Fruit fly (Drosophila melanogaster) whole organism, embryonic: ENCODE results near the gene CG13055.

ENCODE experiments used
- CG10366 ChIP-seq: fragments of 200-800 bp; sonication (Bioruptor generic); IDR thresholded peaks from 2 replicates; pipeline ENCODE4 v1.3.6; 2022; ENCODE audit warnings: missing biosample characterization, missing genetic modification characterization
- CG11085 ChIP-seq: fragments of 200-800 bp; sonication (Bioruptor generic); IDR thresholded peaks from 2 replicates; pipeline ENCODE4 v1.3.6; 2022; ENCODE audit warnings: missing biosample characterization, missing genetic modification characterization
- CG11247 ChIP-seq: fragments of 200-800 bp; sonication (Bioruptor generic); IDR thresholded peaks from 2 replicates; pipeline ENCODE4 v1.3.6; 2022; ENCODE audit warnings: missing biosample characterization, missing genetic modification characterization
- CG11695 ChIP-seq: fragments of 200-800 bp; sonication (Bioruptor generic); IDR thresholded peaks from 3 replicates; pipeline ENCODE4 v1.3.6; 2022; ENCODE audit warnings: missing biosample characterization, missing genetic modification characterization
- CG11696 ChIP-seq: fragments of 200-800 bp; sonication (Bioruptor generic); IDR thresholded peaks from 2 replicates; pipeline ENCODE4 v1.3.6; 2022; ENCODE audit warnings: missing biosample characterization, missing genetic modification characterization
- CG12104 ChIP-seq: fragments of 200-800 bp; sonication (Bioruptor generic); optimal IDR thresholded peaks from 3 replicates; lab custom pipeline; 2016; ENCODE audit warnings: missing biosample characterization, missing genetic modification characterization
- CG15514 ChIP-seq: fragments of 200-800 bp; sonication (Bioruptor generic); optimal IDR thresholded peaks from 3 replicates; lab custom pipeline; 2017; ENCODE audit warnings: missing biosample characterization, missing genetic modification characterization, mild to moderate bottlenecking, moderate library complexity, missing genetic modification reagents
- CG2712 ChIP-seq: fragments of 200-800 bp; optimal IDR thresholded peaks from 3 replicates; lab custom pipeline; 2019; ENCODE audit warnings: missing biosample characterization, mild to moderate bottlenecking, missing genetic modification characterization, moderate library complexity
- CG31388 ChIP-seq: fragments of 200-800 bp; sonication (Bioruptor generic); optimal IDR thresholded peaks from 2 replicates; lab custom pipeline; 2016; ENCODE audit warnings: missing biosample characterization, missing genetic modification characterization
- CG34224 ChIP-seq: fragments of 200-800 bp; sonication (Bioruptor generic); IDR thresholded peaks from 3 replicates; pipeline ENCODE4 v1.3.6; 2022; ENCODE audit warnings: missing biosample characterization, missing genetic modification characterization; ENCODE audit not compliant: partially characterized antibody
- CG7372 ChIP-seq: fragments of 200-800 bp; sonication (Bioruptor generic); IDR thresholded peaks from 2 replicates; pipeline ENCODE4 v1.3.6; 2022; ENCODE audit warnings: missing biosample characterization, missing genetic modification characterization
- CG7745 ChIP-seq: fragments of 200-800 bp; sonication (Bioruptor generic); optimal IDR thresholded peaks from 2 replicates; lab custom pipeline; 2018; ENCODE audit warnings: missing biosample characterization, mild to moderate bottlenecking, missing genetic modification characterization, moderate library complexity
- CG7839 ChIP-seq: fragments of 200-800 bp; sonication (Bioruptor generic); optimal IDR thresholded peaks from 3 replicates; lab custom pipeline; 2018; ENCODE audit warnings: missing biosample characterization, mild to moderate bottlenecking, missing genetic modification characterization, moderate library complexity
- CG7963 ChIP-seq: fragments of 200-800 bp; sonication (Bioruptor generic); IDR thresholded peaks from 3 replicates; pipeline ENCODE4 v1.3.6; 2022; ENCODE audit warnings: missing biosample characterization, missing genetic modification characterization; ENCODE audit not compliant: partially characterized antibody
- CG8944 ChIP-seq: fragments of 200-800 bp; sonication (Bioruptor generic); optimal IDR thresholded peaks from 3 replicates; lab custom pipeline; 2016; ENCODE audit warnings: missing biosample characterization, missing genetic modification characterization
- CG9437 ChIP-seq: fragments of 200-800 bp; sonication (Bioruptor generic); optimal IDR thresholded peaks from 2 replicates; lab custom pipeline; 2018; ENCODE audit warnings: missing biosample characterization, mild to moderate bottlenecking, missing genetic modification characterization
- Deaf1 ChIP-seq: fragments of 200-800 bp; optimal IDR thresholded peaks from 3 replicates; lab custom pipeline; 2019; ENCODE audit warnings: missing biosample characterization, mild to moderate bottlenecking, missing genetic modification characterization, moderate library complexity
- HmgD ChIP-seq: fragments of 200-800 bp; sonication (Bioruptor generic); optimal IDR thresholded peaks from 3 replicates; lab custom pipeline; 2016; ENCODE audit warnings: missing biosample characterization, missing genetic modification characterization
- Mad ChIP-seq: fragments of 200-800 bp; sonication (Bioruptor generic); optimal IDR thresholded peaks from 2 replicates; lab custom pipeline; 2016; ENCODE audit warnings: missing biosample characterization, missing genetic modification characterization
- Nf-YA ChIP-seq: fragments of 200-800 bp; sonication (Bioruptor generic); IDR thresholded peaks from 2 replicates; pipeline ENCODE4 v1.3.6; 2022; ENCODE audit warnings: missing biosample characterization, missing genetic modification characterization
- Oli ChIP-seq: fragments of 200-800 bp; sonication (Bioruptor generic); optimal IDR thresholded peaks from 2 replicates; lab custom pipeline; 2018; ENCODE audit warnings: missing biosample characterization, mild to moderate bottlenecking, missing genetic modification characterization, moderate library complexity
- Ravus ChIP-seq: fragments of 200-800 bp; sonication (Bioruptor generic); IDR thresholded peaks from 2 replicates; pipeline ENCODE4 v1.3.6; 2022; ENCODE audit warnings: missing biosample characterization, missing genetic modification characterization
- Sox100B ChIP-seq: fragments of 200-800 bp; sonication (Bioruptor generic); optimal IDR thresholded peaks from 3 replicates; lab custom pipeline; 2018; ENCODE audit warnings: missing biosample characterization, mild to moderate bottlenecking, missing genetic modification characterization
- Vsx1 ChIP-seq: fragments of 200-800 bp; sonication (Bioruptor generic); optimal IDR thresholded peaks from 2 replicates; lab custom pipeline; 2017; ENCODE audit warnings: missing biosample characterization, mild to moderate bottlenecking, missing genetic modification characterization, missing genetic modification reagents
- ac ChIP-seq: fragments of 200-800 bp; sonication (Bioruptor generic); optimal IDR thresholded peaks from 3 replicates; lab custom pipeline; 2017; ENCODE audit warnings: missing biosample characterization, mild to moderate bottlenecking, missing genetic modification characterization
- aop ChIP-seq: fragments of 200-800 bp; sonication (Bioruptor generic); IDR thresholded peaks from 2 replicates; pipeline ENCODE4 v1.3.6; 2022; ENCODE audit warnings: missing biosample characterization, missing genetic modification characterization
- crc ChIP-seq: fragments of 200-800 bp; sonication (Bioruptor generic); optimal IDR thresholded peaks from 2 replicates; lab custom pipeline; 2016; ENCODE audit warnings: missing biosample characterization, missing genetic modification characterization
- danr ChIP-seq: fragments of 200-800 bp; sonication (Bioruptor generic); IDR thresholded peaks from 2 replicates; pipeline ENCODE4 v1.3.6; 2022; ENCODE audit warnings: missing biosample characterization, missing genetic modification characterization
- dati ChIP-seq: fragments of 200-800 bp; sonication (Bioruptor generic); IDR thresholded peaks from 2 replicates; pipeline ENCODE4 v1.3.6; 2022; ENCODE audit warnings: missing biosample characterization, missing genetic modification characterization
- dimm ChIP-seq: fragments of 200-800 bp; sonication (Bioruptor generic); IDR thresholded peaks from 2 replicates; pipeline ENCODE4 v1.3.6; 2022; ENCODE audit warnings: missing biosample characterization, missing genetic modification characterization
- esg ChIP-seq: fragments of 200-800 bp; sonication (Bioruptor generic); conservative IDR thresholded peaks from 2 replicates; pipeline ENCODE4 v1.3.6; 2022; ENCODE audit warnings: missing biosample characterization, missing genetic modification characterization
- fu2 ChIP-seq: fragments of 200-800 bp; sonication (Bioruptor generic); optimal IDR thresholded peaks from 2 replicates; lab custom pipeline; 2016; ENCODE audit warnings: missing biosample characterization, missing genetic modification characterization
- grn ChIP-seq: fragments of 200-800 bp; sonication (Bioruptor generic); optimal IDR thresholded peaks from 3 replicates; lab custom pipeline; 2017; ENCODE audit warnings: missing biosample characterization, missing genetic modification characterization
- gt ChIP-seq: fragments of 200-800 bp; sonication (Bioruptor generic); IDR thresholded peaks from 2 replicates; pipeline ENCODE4 v1.3.6; 2022; ENCODE audit warnings: missing biosample characterization, missing genetic modification characterization
- hbn ChIP-seq: fragments of 200-800 bp; sonication (Bioruptor generic); IDR thresholded peaks from 2 replicates; pipeline ENCODE4 v1.3.6; 2022; ENCODE audit warnings: missing biosample characterization, missing genetic modification characterization; ENCODE audit not compliant: partially characterized antibody
- jing ChIP-seq: fragments of 200-800 bp; sonication (Bioruptor generic); optimal IDR thresholded peaks from 2 replicates; lab custom pipeline; 2018; ENCODE audit warnings: missing biosample characterization, mild to moderate bottlenecking, missing genetic modification characterization
- jumu ChIP-seq: fragments of 200-800 bp; sonication (Bioruptor generic); optimal IDR thresholded peaks from 3 replicates; lab custom pipeline; 2016; ENCODE audit warnings: missing biosample characterization, missing genetic modification characterization
- lab ChIP-seq: fragments of 200-800 bp; sonication (Bioruptor generic); optimal IDR thresholded peaks from 3 replicates; lab custom pipeline; 2017; ENCODE audit warnings: missing biosample characterization, missing genetic modification characterization, mild to moderate bottlenecking, moderate library complexity, missing genetic modification reagents
- p53 ChIP-seq: fragments of 200-800 bp; sonication (Bioruptor generic); optimal IDR thresholded peaks from 2 replicates; lab custom pipeline; 2016; ENCODE audit warnings: missing biosample characterization, missing genetic modification characterization
- pum ChIP-seq: fragments of 200-800 bp; sonication (Bioruptor generic); optimal IDR thresholded peaks from 2 replicates; lab custom pipeline; 2016; ENCODE audit warnings: missing biosample characterization, missing genetic modification characterization
- run ChIP-seq: fragments of 200-800 bp; sonication (Bioruptor generic); optimal IDR thresholded peaks from 3 replicates; lab custom pipeline; 2018; ENCODE audit warnings: missing biosample characterization, mild to moderate bottlenecking, missing genetic modification characterization
- scrt ChIP-seq: fragments of 200-800 bp; sonication (Bioruptor generic); optimal IDR thresholded peaks from 2 replicates; lab custom pipeline; 2018; ENCODE audit warnings: missing biosample characterization, mild to moderate bottlenecking, missing genetic modification characterization, moderate library complexity
- sens-2 ChIP-seq: fragments of 200-800 bp; sonication (Bioruptor generic); IDR thresholded peaks from 2 replicates; pipeline ENCODE4 v1.3.6; 2022; ENCODE audit warnings: missing biosample characterization, missing genetic modification characterization
- sim ChIP-seq: fragments of 200-800 bp; sonication (Bioruptor generic); IDR thresholded peaks from 2 replicates; pipeline ENCODE4 v1.3.6; 2022; ENCODE audit warnings: missing biosample characterization, missing genetic modification characterization
- sima ChIP-seq: fragments of 200-800 bp; sonication (Bioruptor generic); optimal IDR thresholded peaks from 2 replicates; lab custom pipeline; 2016; ENCODE audit warnings: missing biosample characterization, missing genetic modification characterization
- sr ChIP-seq: fragments of 200-800 bp; sonication (Bioruptor generic); IDR thresholded peaks from 3 replicates; pipeline ENCODE4 v1.3.6; 2022; ENCODE audit warnings: missing biosample characterization, missing genetic modification characterization
- stwl ChIP-seq: fragments of 200-800 bp; sonication (Bioruptor generic); optimal IDR thresholded peaks from 3 replicates; lab custom pipeline; 2018; ENCODE audit warnings: missing biosample characterization, mild to moderate bottlenecking, missing genetic modification characterization, moderate library complexity
- tgo ChIP-seq: fragments of 200-800 bp; sonication (Bioruptor generic); IDR thresholded peaks from 3 replicates; pipeline ENCODE4 v1.3.6; 2022; ENCODE audit warnings: missing biosample characterization, missing genetic modification characterization
- tna ChIP-seq: fragments of 200-800 bp; sonication (Bioruptor generic); IDR thresholded peaks from 2 replicates; pipeline ENCODE4 v1.3.6; 2022; ENCODE audit warnings: missing biosample characterization, missing genetic modification characterization; ENCODE audit not compliant: partially characterized antibody
- z ChIP-seq: fragments of 200-800 bp; sonication (Bioruptor generic); IDR thresholded peaks from 3 replicates; pipeline ENCODE4 v1.3.6; 2022; ENCODE audit warnings: missing biosample characterization, missing genetic modification characterization

CG13055 gene

DNA sequence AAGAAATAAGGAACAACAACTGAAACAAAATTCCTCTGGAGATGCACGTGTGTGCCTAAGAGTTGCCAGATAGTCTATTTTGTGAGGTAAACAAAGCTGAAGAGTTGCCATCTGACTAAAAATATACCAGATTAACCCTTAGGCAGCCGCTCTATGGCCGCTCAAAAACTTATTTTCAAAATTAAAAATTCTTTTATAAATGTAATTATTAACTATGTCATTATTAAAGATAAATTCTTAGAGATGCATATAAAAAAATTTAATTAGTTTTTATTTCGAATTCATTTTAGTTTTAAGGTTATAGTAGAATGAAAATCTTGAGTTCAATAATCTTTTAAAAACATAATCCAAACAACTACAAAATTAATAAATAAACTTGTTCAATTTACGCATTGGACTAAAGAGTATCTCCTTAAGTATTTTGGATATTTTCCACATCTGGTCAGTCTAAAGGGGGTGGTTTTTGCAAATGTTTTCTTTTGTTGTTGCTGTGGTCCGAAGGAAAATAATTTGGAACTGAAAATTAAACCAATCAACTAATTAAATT lies 23.4 kb downstream of the CG13055 start, which contains the start of gene Tmx3 (continued):
- peak; percentile 80 for TF ChIP-seq gt (GFP tag; lab: Robert Waterston, UW)
- TF ChIP-seq CG7963 (GFP tag; lab: Robert Waterston, UW): no peak
- TF ChIP-seq HmgD (GFP tag; lab: Kevin White, UChicago): no peak
- no peak for TF ChIP-seq CG11696 (GFP tag; lab: Robert Waterston, UW)
- no peak for TF ChIP-seq Vsx1
- peak; percentile 75 for TF ChIP-seq Sox100B (GFP tag; lab: Kevin White, UChicago)
- TF ChIP-seq Nf-YA (GFP tag; lab: Robert Waterston, UW): peak; percentile 81
- TF ChIP-seq pum (GFP tag; lab: Kevin White, UChicago): peak; percentile 55
- TF ChIP-seq ac: no peak
- 0 out of 2 replicates have a peak, but pooled peaks have one; percentile 50 for TF ChIP-seq sim (GFP tag; lab: Robert Waterston, UW)
- TF ChIP-seq fu2 (GFP tag; lab: Kevin White, UChicago): peak; percentile 44
- peak; percentile 74 for TF ChIP-seq CG9437 (GFP tag; lab: Kevin White, UChicago)
- TF ChIP-seq z: no peak
- TF ChIP-seq sr (GFP tag; lab: Robert Waterston, UW): peak; percentile 32; the same call in 1 of the 3 replicates
- peak; percentile 29 for TF ChIP-seq CG31388 (GFP tag; lab: Kevin White, UChicago)
- peak; percentile 94 for TF ChIP-seq tgo
- peak; percentile 30 for TF ChIP-seq run (tag; lab: Kevin White, UChicago)
- no peak for TF ChIP-seq crc (GFP tag; lab: Kevin White, UChicago)
- TF ChIP-seq CG7839 (tag; lab: Kevin White, UChicago): peak; percentile 92
- no peak for TF ChIP-seq Deaf1 (tag; lab: Kevin White, UChicago)
- no peak for TF ChIP-seq sima (GFP tag; lab: Kevin White, UChicago)
- TF ChIP-seq dimm (GFP tag; lab: Robert Waterston, UW): peak; percentile 84
- peak; percentile 88 for TF ChIP-seq CG7372
- peak; percentile 95 for TF ChIP-seq CG11247 (GFP tag; lab: Robert Waterston, UW)
- TF ChIP-seq esg (GFP tag; lab: Robert Waterston, UW): peak; percentile 89
- TF ChIP-seq scrt (GFP tag; lab: Kevin White, UChicago): peak; percentile 67
- TF ChIP-seq aop (GFP tag; lab: Robert Waterston, UW): peak; percentile 85
- TF ChIP-seq CG8944 (GFP tag; lab: Kevin White, UChicago): peak; percentile 62
- TF ChIP-seq dati (GFP tag; lab: Robert Waterston, UW): peak; percentile 72
- TF ChIP-seq sens-2 (GFP tag; lab: Robert Waterston, UW): peak; percentile 74
- peak; percentile 93 for TF ChIP-seq CG2712 (tag; lab: Kevin White, UChicago)
- peak; percentile 70 for TF ChIP-seq Ravus (GFP tag; lab: Robert Waterston, UW)
- TF ChIP-seq CG10366 (GFP tag; lab: Robert Waterston, UW): peak; percentile 91
- peak; percentile 23 for TF ChIP-seq jumu (GFP tag; lab: Kevin White, UChicago)
- TF ChIP-seq jing (GFP tag; lab: Kevin White, UChicago): peak; percentile 27
- TF ChIP-seq Oli (tag; lab: Kevin White, UChicago): peak; percentile 81
- no peak for TF ChIP-seq CG34224
- TF ChIP-seq CG11085: peak; percentile 92
- no peak for TF ChIP-seq p53
- TF ChIP-seq tna (GFP tag; lab: Robert Waterston, UW): no peak
- TF ChIP-seq lab: peak; percentile 87
- peak; percentile 76 for TF ChIP-seq CG12104 (GFP tag; lab: Kevin White, UChicago)
- TF ChIP-seq stwl (tag; lab: Kevin White, UChicago): peak; percentile 81
- TF ChIP-seq CG11695: peak; percentile 88
- TF ChIP-seq hbn (GFP tag; lab: Robert Waterston, UW): no peak
- TF ChIP-seq CG7745 (tag; lab: Kevin White, UChicago): no peak
- TF ChIP-seq Mad (GFP tag; lab: Kevin White, UChicago): peak; percentile 36
- peak; percentile 77 for TF ChIP-seq danr (GFP tag; lab: Robert Waterston, UW)
- TF ChIP-seq CG15514 (GFP tag; lab: Kevin White, UChicago): peak; percentile 69
- TF ChIP-seq grn (GFP tag; lab: Kevin White, UChicago): no peak
